Worm (Caenorhabditis elegans): ENCODE measurements around the gene lgc-28.

DNA sequence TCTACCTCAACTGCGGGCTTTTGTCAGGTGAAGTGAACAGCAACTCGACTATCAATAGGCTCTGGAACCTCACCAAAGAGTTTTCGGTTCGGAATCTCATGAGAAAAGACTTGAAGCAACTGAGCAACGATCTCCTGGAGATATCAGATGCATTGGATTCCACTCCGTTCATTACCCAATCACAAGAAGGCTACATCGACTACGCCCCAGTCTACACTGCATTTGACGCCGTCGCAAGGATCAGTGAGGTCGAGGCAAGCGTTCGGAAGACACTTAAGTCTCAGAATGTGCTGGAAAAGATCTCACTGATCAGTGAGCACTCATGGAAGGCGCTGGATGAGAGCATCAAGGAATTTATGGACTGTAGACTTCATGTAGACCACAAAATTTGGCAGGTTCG lies 46.7 kb upstream of the lgc-28 start:
- no peak for TF ChIP-seq R02D3.7 (tag; optimal IDR thresholded peaks at IDR 0.05)
- TF ChIP-seq skn-1 (tag; optimal IDR thresholded peaks at IDR 0.05), result no peak
- no peak for TF ChIP-seq ztf-11 (tag; optimal IDR thresholded peaks at IDR 0.05)
- no peak for TF ChIP-seq nhr-28 (tag; optimal IDR thresholded peaks at IDR 0.05)
- TF ChIP-seq jun-1 (tag; optimal IDR thresholded peaks at IDR 0.05), result no peak
- no peak for TF ChIP-seq lsy-12 (tag; optimal IDR thresholded peaks at IDR 0.05)

Data from whole organism, L3 larva.